Worm (Caenorhabditis elegans) whole organism, L1 larva: ENCODE measurements around the gene C08F1.10.

ENCODE experiments used
- dpl-1 ChIP-seq, 3 experiments: fragments of 150-350 bp in 2 of 3; sonication (generic microtip) in 1 of 3; optimal IDR thresholded peaks; 2 replicates each; lab custom pipeline; 2014 to 2017; ENCODE audit warnings: missing biosample characterization in 3 of 3, missing genetic modification characterization in 3 of 3, missing genetic modification reagents in 3 of 3
- lin-15B ChIP-seq: fragments of 150-350 bp; sonication (generic microtip); optimal IDR thresholded peaks from 3 replicates; lab custom pipeline; 2014; ENCODE audit warnings: missing biosample characterization, missing genetic modification characterization
- lin-39 ChIP-seq: fragments of 150-350 bp; optimal IDR thresholded peaks from 2 replicates; lab custom pipeline; 2014; ENCODE audit warnings: missing biosample characterization, missing genetic modification reagents, missing genetic modification characterization
- lsy-2 ChIP-seq, 2 experiments: fragments of 150-350 bp; optimal IDR thresholded peaks; 2 replicates each; lab custom pipeline; 2014; ENCODE audit warnings: missing biosample characterization in 2 of 2, missing genetic modification characterization in 2 of 2
- nhr-76 ChIP-seq: sonication (generic microtip); optimal IDR thresholded peaks from 2 replicates; lab custom pipeline; 2017; ENCODE audit warnings: missing biosample characterization, missing genetic modification characterization
- skn-1 ChIP-seq: fragments of 150-350 bp; optimal IDR thresholded peaks from 2 replicates; lab custom pipeline; 2014; ENCODE audit warnings: missing biosample characterization, missing genetic modification characterization
- sptf-1 ChIP-seq: fragments of 150-350 bp; optimal IDR thresholded peaks from 2 replicates; lab custom pipeline; 2014; ENCODE audit warnings: missing biosample characterization, missing genetic modification characterization
- swsn-7 ChIP-seq: sonication (generic microtip); optimal IDR thresholded peaks from 2 replicates; lab custom pipeline; 2016; ENCODE audit warnings: missing genetic modification characterization, missing compliant biosample characterization
- unc-62 ChIP-seq: fragments of 150-350 bp; optimal IDR thresholded peaks from 2 replicates; lab custom pipeline; 2014; ENCODE audit warnings: missing biosample characterization, missing genetic modification reagents, missing genetic modification characterization

DNA sequence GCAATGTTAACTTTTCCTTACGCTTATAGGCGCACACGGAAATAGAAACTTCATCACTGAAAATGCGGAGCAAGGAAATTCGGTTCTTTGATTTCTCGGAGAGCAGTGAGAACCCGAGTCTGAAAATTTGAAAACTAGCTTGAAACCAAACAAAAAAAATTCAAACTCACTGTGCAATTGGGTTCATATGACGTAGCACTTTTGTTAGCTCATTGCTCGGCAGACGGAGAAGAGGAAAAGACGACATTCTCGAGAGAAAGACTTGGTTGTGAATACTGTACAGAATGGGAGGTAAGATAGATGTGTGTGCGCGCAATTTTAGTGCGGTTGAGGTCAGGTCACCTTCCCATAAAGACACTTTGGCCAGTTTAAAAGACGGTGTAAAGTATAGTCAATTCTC lies 35.7 kb downstream of the C08F1.10 start, which contains the start of the genes F36H5.13 and F36H5.8:
- TF ChIP-seq lsy-2 (tag; optimal IDR thresholded peaks at IDR 0.05; lab: Kevin White, UChicago) (no peak), swsn-7 (no peak), dpl-1 (GFP tag; optimal IDR thresholded peaks at IDR 0.05; lab: Kevin White, UChicago) (no peak), lin-39 (tag; lab: Kevin White, UChicago) (no peak), unc-62 (GFP tag; lab: Kevin White, UChicago) (no peak), skn-1 (tag; lab: Kevin White, UChicago) (no peak), sptf-1 (tag; lab: Kevin White, UChicago) (no peak), lin-15B (tag; lab: Kevin White, UChicago) (no peak), nhr-76 (no peak)
